Worm (Caenorhabditis elegans) whole organism, L4 larva: ENCODE data around the gene egl-4.

Source experiments
- ZK546.5 ChIP-seq, 2 experiments: sonication (generic microtip); optimal IDR thresholded peaks; 2 replicates each; lab custom pipeline; 2017; ENCODE audit warnings: missing biosample characterization in 2 of 2, missing genetic modification characterization in 2 of 2
- daf-12 ChIP-seq: fragments of 150-350 bp; optimal IDR thresholded peaks from 2 replicates; lab custom pipeline; 2014; ENCODE audit warnings: missing biosample characterization, missing genetic modification reagents, missing genetic modification characterization
- dve-1 ChIP-seq: sonication (generic microtip); optimal IDR thresholded peaks from 2 replicates; lab custom pipeline; 2017; ENCODE audit warnings: antibody characterized with exemption, mild to moderate bottlenecking, missing genetic modification characterization, missing compliant biosample characterization; ENCODE audit not compliant: insufficient read depth
- hlh-11 ChIP-seq: fragments of 200-800 bp; sonication (Bioruptor generic); optimal IDR thresholded peaks from 2 replicates; lab custom pipeline; 2018; ENCODE audit warnings: mild to moderate bottlenecking, missing genetic modification characterization, missing compliant biosample characterization
- lin-13 ChIP-seq: fragments of 150-350 bp; optimal IDR thresholded peaks from 2 replicates; lab custom pipeline; 2014; ENCODE audit warnings: missing biosample characterization, missing genetic modification reagents, missing genetic modification characterization
- mep-1 ChIP-seq: fragments of 150-350 bp; sonication (generic microtip); optimal IDR thresholded peaks from 3 replicates; lab custom pipeline; 2014; ENCODE audit warnings: missing biosample characterization, missing genetic modification characterization
- nhr-10 ChIP-seq: fragments of 150-350 bp; optimal IDR thresholded peaks from 2 replicates; lab custom pipeline; 2014; ENCODE audit warnings: missing biosample characterization, missing genetic modification characterization
- nhr-25 ChIP-seq: sonication (generic microtip); optimal IDR thresholded peaks from 2 replicates; lab custom pipeline; 2017; ENCODE audit warnings: missing genetic modification characterization, mild to moderate bottlenecking, missing compliant biosample characterization, antibody characterized with exemption, moderate library complexity, borderline replicate concordance; ENCODE audit not compliant: insufficient read depth
- nhr-42 ChIP-seq: fragments of 200-800 bp; sonication (Bioruptor generic); IDR thresholded peaks from 2 replicates; pipeline ENCODE4 v1.3.6; 2022; ENCODE audit warnings: missing genetic modification characterization, missing compliant biosample characterization
- nhr-6 ChIP-seq: fragments of 150-350 bp; optimal IDR thresholded peaks from 2 replicates; lab custom pipeline; 2014; ENCODE audit warnings: missing biosample characterization, missing genetic modification characterization
- nhr-76 ChIP-seq: fragments of 150-350 bp; optimal IDR thresholded peaks from 2 replicates; lab custom pipeline; 2014; ENCODE audit warnings: missing biosample characterization, missing genetic modification characterization
- pha-4 ChIP-seq, 2 experiments: fragments of 150-350 bp in 1 of 2; fragments of 200-800 bp in 1 of 2; sonication (Bioruptor generic) in 1 of 2; IDR thresholded peaks in 1 of 2; optimal IDR thresholded peaks in 1 of 2; 2 replicates each; pipeline versions ENCODE4 v1.3.6 to Lab custom; 2014 to 2022; ENCODE audit warnings: missing genetic modification characterization in 2 of 2, missing genetic modification reagents in 2 of 2, missing biosample characterization in 1 of 2, missing compliant biosample characterization in 1 of 2
- ztf-7 ChIP-seq: fragments of 150-350 bp; optimal IDR thresholded peaks from 2 replicates; lab custom pipeline; 2014; ENCODE audit warnings: missing biosample characterization, missing genetic modification characterization

ce11 chrIV:1920513-1920912 is 72.6 kb downstream of the egl-4 start:
- TF ChIP-seq mep-1 (tag; lab: Kevin White, UChicago) (no peak), hlh-11 (tag; lab: Kevin White, UChicago) (no peak), lin-13 (no peak), nhr-76 (tag; lab: Kevin White, UChicago) (no peak), ztf-7 (tag; lab: Kevin White, UChicago) (no peak), pha-4 (GFP tag; IDR thresholded peaks at IDR 0.05; lab: Robert Waterston, UW) (no peak), pha-4 (tag; optimal IDR thresholded peaks at IDR 0.05; lab: Kevin White, UChicago) (no peak), nhr-42 (no peak), daf-12 (tag; lab: Kevin White, UChicago) (no peak), nhr-10 (tag; lab: Kevin White, UChicago) (no peak), nhr-6 (tag; lab: Kevin White, UChicago) (no peak), dve-1 (no peak), nhr-25 (tag; lab: Kevin White, UChicago) (no peak), ZK546.5 (tag; optimal IDR thresholded peaks at IDR 0.05; lab: Kevin White, UChicago) (no peak)
